Worm (Caenorhabditis elegans): ENCODE measurements around the gene gap-1.
A peak's percentile ranks its signal among the peaks of the same experiment; 100 is the strongest.

gap-1 gene

DNA sequence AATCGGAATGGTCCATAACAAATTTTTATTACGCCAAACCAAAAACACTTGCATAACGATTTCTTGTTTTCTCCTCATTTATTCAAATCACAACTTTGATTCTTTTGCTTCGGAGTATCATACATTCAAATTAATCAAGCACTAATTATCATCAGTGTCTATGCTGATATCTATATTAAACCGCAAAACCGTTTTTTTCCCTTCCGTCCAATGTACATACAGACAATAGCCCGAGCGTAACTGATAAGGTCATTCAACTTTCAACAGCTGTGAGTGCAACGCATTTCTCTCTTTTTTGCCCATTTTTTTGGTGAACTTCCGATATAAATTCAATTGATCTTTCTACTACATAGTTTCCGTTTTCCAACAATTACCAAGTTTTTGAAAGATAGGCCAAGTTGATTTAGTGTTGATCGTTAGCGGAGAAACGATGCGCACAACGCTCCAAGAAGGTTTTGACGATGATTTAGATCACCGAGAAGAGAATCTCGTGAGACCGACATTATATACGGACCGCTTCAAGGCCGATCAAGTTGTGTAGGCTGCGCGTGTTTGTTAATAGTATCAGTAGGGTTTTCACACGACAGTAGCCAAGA lies 14.5 kb upstream of the gap-1 start (continued):
- TF ChIP-seq hlh-17 (GFP tag; optimal IDR thresholded peaks at IDR 0.05; ENCODE audit: borderline replicate concordance): no peak
- TF ChIP-seq unc-62 (GFP tag; optimal IDR thresholded peaks at IDR 0.05): no peak
- no peak for TF ChIP-seq fkh-4 (tag; optimal IDR thresholded peaks at IDR 0.05; ENCODE audit: borderline replicate concordance)
- TF ChIP-seq ztf-4 (tag; optimal IDR thresholded peaks at IDR 0.05): no peak
- no peak for TF ChIP-seq swsn-7 (tag; optimal IDR thresholded peaks at IDR 0.05)
- TF ChIP-seq zip-4 (GFP tag; optimal IDR thresholded peaks at IDR 0.05): no peak
- TF ChIP-seq nhr-90 (tag; optimal IDR thresholded peaks at IDR 0.05; ENCODE audit: poor library complexity): peak; percentile 54
- TF ChIP-seq ztf-11 (tag; optimal IDR thresholded peaks at IDR 0.05): no peak
- no peak for TF ChIP-seq grh-1 (GFP tag; IDR thresholded peaks at IDR 0.05)
- TF ChIP-seq nhr-76 (tag; optimal IDR thresholded peaks at IDR 0.05): no peak
- TF ChIP-seq ceh-88 (GFP tag; IDR thresholded peaks at IDR 0.05): no peak
- no peak for TF ChIP-seq ceh-82 (tag; optimal IDR thresholded peaks at IDR 0.05)
- no peak for TF ChIP-seq egl-13 (tag; optimal IDR thresholded peaks at IDR 0.05)
- peak; percentile 52 for TF ChIP-seq unc-130 (tag; optimal IDR thresholded peaks at IDR 0.05)
- no peak for TF ChIP-seq lin-35 (GFP tag; optimal IDR thresholded peaks at IDR 0.05)
- TF ChIP-seq aly-2 (tag; optimal IDR thresholded peaks at IDR 0.05): no peak
- no peak for TF ChIP-seq F16B12.6 (tag; optimal IDR thresholded peaks at IDR 0.05)
- TF ChIP-seq skn-1 (tag; optimal IDR thresholded peaks at IDR 0.05): no peak
- no peak for TF ChIP-seq nhr-77 (tag; optimal IDR thresholded peaks at IDR 0.05)
- no peak for TF ChIP-seq egl-27 (tag; optimal IDR thresholded peaks at IDR 0.05)
- TF ChIP-seq nhr-19 (GFP tag; conservative IDR thresholded peaks at IDR 0.05): 0 out of 2 replicates have a peak, but pooled peaks have one; percentile 3
- TF ChIP-seq mab-9 (GFP tag; IDR thresholded peaks at IDR 0.05): no peak
- TF ChIP-seq dpl-1 (GFP tag; optimal IDR thresholded peaks at IDR 0.05): no peak
- no peak for TF ChIP-seq nhr-84 (tag; optimal IDR thresholded peaks at IDR 0.05)
- TF ChIP-seq nhr-71 (tag; optimal IDR thresholded peaks at IDR 0.05): peak; percentile 30
- no peak for TF ChIP-seq sup-37 (GFP tag; optimal IDR thresholded peaks at IDR 0.05)
- no peak for TF ChIP-seq irx-1 (tag; optimal IDR thresholded peaks at IDR 0.05)
- no peak for TF ChIP-seq xbp-1 (tag; optimal IDR thresholded peaks at IDR 0.05)
- TF ChIP-seq pqm-1 (tag; optimal IDR thresholded peaks at IDR 0.05): no peak
- no peak for TF ChIP-seq ceh-8 (GFP tag; optimal IDR thresholded peaks at IDR 0.05)
- no peak for TF ChIP-seq efl-1 (optimal IDR thresholded peaks at IDR 0.05)
- peak in 1 of 2 experiments; percentile 39 for TF ChIP-seq efl-1 (GFP tag; optimal IDR thresholded peaks at IDR 0.05 in 1 of 2)
- no peak for TF ChIP-seq ces-1 (GFP tag; optimal IDR thresholded peaks at IDR 0.05)
- no peak for TF ChIP-seq lin-13 (GFP tag; optimal IDR thresholded peaks at IDR 0.05)
- no peak for TF ChIP-seq nhr-237 (tag; optimal IDR thresholded peaks at IDR 0.05)
- no peak for TF ChIP-seq nhr-28 (tag; optimal IDR thresholded peaks at IDR 0.05)
- TF ChIP-seq rnt-1 (tag; optimal IDR thresholded peaks at IDR 0.05): no peak
- TF ChIP-seq C34B4.2 (tag; optimal IDR thresholded peaks at IDR 0.05): no peak
- peak; percentile 88 for TF ChIP-seq nhr-85 (tag)
- no peak for TF ChIP-seq snpc-4 (tag; optimal IDR thresholded peaks at IDR 0.05)
- no peak for TF ChIP-seq pag-3 (tag; optimal IDR thresholded peaks at IDR 0.05; ENCODE audit: borderline replicate concordance, insufficient read depth)
- no peak for TF ChIP-seq ceh-90 (tag; optimal IDR thresholded peaks at IDR 0.05)
- TF ChIP-seq fkh-8 (tag; optimal IDR thresholded peaks at IDR 0.05): no peak
- TF ChIP-seq alr-1 (tag; optimal IDR thresholded peaks at IDR 0.05; ENCODE audit: borderline replicate concordance): no peak
- TF ChIP-seq sox-4 (tag; optimal IDR thresholded peaks at IDR 0.05): no peak
- TF ChIP-seq nhr-11 (tag; optimal IDR thresholded peaks at IDR 0.05): no peak
- TF ChIP-seq vab-15 (tag; optimal IDR thresholded peaks at IDR 0.05): no peak
- TF ChIP-seq tbx-2 (tag; optimal IDR thresholded peaks at IDR 0.05): peak; percentile 5
- peak; percentile 11 for TF ChIP-seq mep-1 (tag; optimal IDR thresholded peaks at IDR 0.05)
- TF ChIP-seq nhr-47 (tag; optimal IDR thresholded peaks at IDR 0.05): no peak
- no peak for TF ChIP-seq ets-5 (GFP tag; IDR thresholded peaks at IDR 0.05)
- TF ChIP-seq mef-2 (tag; optimal IDR thresholded peaks at IDR 0.05): no peak
- no peak for TF ChIP-seq dsc-1 (tag; optimal IDR thresholded peaks at IDR 0.05)
